Fruit fly (Drosophila melanogaster) whole organism, embryonic: ENCODE data around the gene CG14205.

ENCODE experiments used
- Ada2b ChIP-seq: fragments of 200-800 bp; sonication (Bioruptor generic); IDR thresholded peaks from 2 replicates; pipeline ENCODE4 v1.3.6; 2022; ENCODE audit warnings: missing biosample characterization, missing genetic modification characterization
- Asciz ChIP-seq: fragments of 200-800 bp; sonication (Bioruptor generic); optimal IDR thresholded peaks from 2 replicates; lab custom pipeline; 2017; ENCODE audit warnings: missing biosample characterization, mild to moderate bottlenecking, missing genetic modification characterization, missing genetic modification reagents
- Bdp1 ChIP-seq: fragments of 200-800 bp; sonication (Bioruptor generic); optimal IDR thresholded peaks from 3 replicates; lab custom pipeline; 2016; ENCODE audit warnings: missing biosample characterization, missing genetic modification characterization
- CG10209 ChIP-seq: fragments of 200-800 bp; sonication (Bioruptor generic); optimal IDR thresholded peaks from 3 replicates; lab custom pipeline; 2017; ENCODE audit warnings: missing biosample characterization, mild to moderate bottlenecking, missing genetic modification characterization, missing genetic modification reagents
- CG10431 ChIP-seq: fragments of 200-800 bp; sonication (Bioruptor generic); optimal IDR thresholded peaks from 3 replicates; lab custom pipeline; 2018; ENCODE audit warnings: missing biosample characterization, mild to moderate bottlenecking, missing genetic modification characterization
- CG10543 ChIP-seq: fragments of 200-800 bp; sonication (Bioruptor generic); optimal IDR thresholded peaks from 3 replicates; lab custom pipeline; 2017; ENCODE audit warnings: missing biosample characterization, mild to moderate bottlenecking, missing genetic modification characterization, moderate library complexity
- CG11247 ChIP-seq: fragments of 200-800 bp; sonication (Bioruptor generic); IDR thresholded peaks from 2 replicates; pipeline ENCODE4 v1.3.6; 2022; ENCODE audit warnings: missing biosample characterization, missing genetic modification characterization
- CG12769 ChIP-seq: fragments of 200-800 bp; sonication (Bioruptor generic); optimal IDR thresholded peaks from 2 replicates; lab custom pipeline; 2019; ENCODE audit warnings: missing biosample characterization, mild to moderate bottlenecking, missing genetic modification characterization, moderate library complexity
- CG13287 ChIP-seq: fragments of 200-800 bp; sonication (Bioruptor generic); IDR thresholded peaks from 2 replicates; pipeline ENCODE4 v1.3.6; 2022; ENCODE audit warnings: missing biosample characterization, missing genetic modification characterization; ENCODE audit not compliant: partially characterized antibody
- CG13296 ChIP-seq: fragments of 200-800 bp; sonication (Bioruptor generic); optimal IDR thresholded peaks from 3 replicates; lab custom pipeline; 2018; ENCODE audit warnings: missing biosample characterization, mild to moderate bottlenecking, missing genetic modification characterization
- CG1603 ChIP-seq: fragments of 200-800 bp; sonication (Bioruptor generic); optimal IDR thresholded peaks from 2 replicates; lab custom pipeline; 2019; ENCODE audit warnings: missing biosample characterization, mild to moderate bottlenecking, missing genetic modification characterization, moderate library complexity
- CG16813 ChIP-seq: fragments of 200-800 bp; sonication (Bioruptor generic); IDR thresholded peaks from 3 replicates; pipeline ENCODE4 v1.3.6; 2022; ENCODE audit warnings: missing biosample characterization, missing genetic modification characterization; ENCODE audit not compliant: partially characterized antibody
- CG3065 ChIP-seq: fragments of 200-800 bp; sonication (Bioruptor generic); optimal IDR thresholded peaks from 2 replicates; lab custom pipeline; 2016; ENCODE audit warnings: missing biosample characterization, missing genetic modification characterization
- CG33213 ChIP-seq: fragments of 200-800 bp; sonication (Bioruptor generic); optimal IDR thresholded peaks from 3 replicates; lab custom pipeline; 2016; ENCODE audit warnings: missing biosample characterization, missing genetic modification characterization
- CG34224 ChIP-seq: fragments of 200-800 bp; sonication (Bioruptor generic); IDR thresholded peaks from 3 replicates; pipeline ENCODE4 v1.3.6; 2022; ENCODE audit warnings: missing biosample characterization, missing genetic modification characterization; ENCODE audit not compliant: partially characterized antibody
- CG34422 ChIP-seq: fragments of 200-800 bp; sonication (Bioruptor generic); IDR thresholded peaks from 3 replicates; pipeline ENCODE4 v1.3.6; 2022; ENCODE audit warnings: missing biosample characterization, missing genetic modification characterization
- CG9797 ChIP-seq: fragments of 200-800 bp; sonication (Bioruptor generic); optimal IDR thresholded peaks from 3 replicates; lab custom pipeline; 2018; ENCODE audit warnings: missing biosample characterization, mild to moderate bottlenecking, missing genetic modification characterization
- Dip3 ChIP-seq: fragments of 200-800 bp; sonication (Bioruptor generic); optimal IDR thresholded peaks from 3 replicates; lab custom pipeline; 2016; ENCODE audit warnings: missing biosample characterization, missing genetic modification characterization
- E2f1 ChIP-seq: fragments of 200-800 bp; sonication (Bioruptor generic); IDR thresholded peaks from 2 replicates; pipeline ENCODE4 v1.3.6; 2022; ENCODE audit warnings: missing biosample characterization, missing genetic modification characterization
- E2f2 ChIP-seq: fragments of 200-800 bp; sonication (Bioruptor generic); IDR thresholded peaks from 2 replicates; pipeline ENCODE4 v1.3.6; 2022; ENCODE audit warnings: missing biosample characterization, missing genetic modification characterization
- Hmr ChIP-seq: fragments of 200-800 bp; sonication (Bioruptor generic); optimal IDR thresholded peaks from 3 replicates; lab custom pipeline; 2017; ENCODE audit warnings: mild to moderate bottlenecking, missing biosample characterization, missing genetic modification reagents, missing genetic modification characterization
- Med ChIP-seq: fragments of 200-800 bp; sonication (Bioruptor generic); peaks from one replicate; lab custom pipeline; 2016; ENCODE audit warnings: missing biosample characterization, missing genetic modification characterization, mild to moderate bottlenecking, inconsistent platforms, moderate library complexity
- Opbp ChIP-seq: fragments of 200-800 bp; sonication (Bioruptor generic); IDR thresholded peaks from 3 replicates; pipeline ENCODE4 v1.3.6; 2022; ENCODE audit warnings: missing biosample characterization, missing genetic modification characterization; ENCODE audit not compliant: partially characterized antibody
- Pdp1 ChIP-seq, 2 experiments: fragments of 200-800 bp; sonication (Bioruptor generic); optimal IDR thresholded peaks; 3 replicates each; lab custom pipeline; 2016; ENCODE audit warnings: missing biosample characterization in 2 of 2, missing genetic modification characterization in 2 of 2, mild to moderate bottlenecking in 1 of 2, moderate library complexity in 1 of 2
- Rfx ChIP-seq: fragments of 200-800 bp; sonication (Bioruptor generic); IDR thresholded peaks from 2 replicates; pipeline ENCODE4 v1.3.6; 2022; ENCODE audit warnings: missing biosample characterization, missing genetic modification characterization
- Sry-δ ChIP-seq: fragments of 200-800 bp; sonication (Bioruptor generic); optimal IDR thresholded peaks from 2 replicates; lab custom pipeline; 2016; ENCODE audit warnings: missing biosample characterization, missing genetic modification characterization
- br ChIP-seq: fragments of >200 bp; optimal IDR thresholded peaks from 2 replicates; lab custom pipeline; 2017
- cg ChIP-seq: fragments of 200-800 bp; sonication (Bioruptor generic); optimal IDR thresholded peaks from 3 replicates; lab custom pipeline; 2019; ENCODE audit warnings: missing biosample characterization, mild to moderate bottlenecking, missing genetic modification characterization, moderate library complexity
- chinmo ChIP-seq: fragments of 200-800 bp; sonication (Bioruptor generic); IDR thresholded peaks from 4 replicates; pipeline ENCODE4 v1.3.6; 2022; ENCODE audit warnings: missing biosample characterization, missing genetic modification characterization; ENCODE audit not compliant: partially characterized antibody
- crc ChIP-seq: fragments of 200-800 bp; sonication (Bioruptor generic); optimal IDR thresholded peaks from 2 replicates; lab custom pipeline; 2016; ENCODE audit warnings: missing biosample characterization, missing genetic modification characterization
- croc ChIP-seq: fragments of 200-800 bp; sonication (Bioruptor generic); conservative IDR thresholded peaks from 3 replicates; pipeline ENCODE4 v1.3.6; 2022; ENCODE audit warnings: missing biosample characterization, missing genetic modification characterization
- da ChIP-seq: fragments of 200-800 bp; sonication (Bioruptor generic); optimal IDR thresholded peaks from 2 replicates; lab custom pipeline; 2016; ENCODE audit warnings: missing biosample characterization, missing genetic modification characterization
- dimm ChIP-seq: fragments of 200-800 bp; sonication (Bioruptor generic); IDR thresholded peaks from 2 replicates; pipeline ENCODE4 v1.3.6; 2022; ENCODE audit warnings: missing biosample characterization, missing genetic modification characterization
- exex ChIP-seq: fragments of 200-800 bp; sonication (Bioruptor generic); optimal IDR thresholded peaks from 4 replicates; lab custom pipeline; 2018; ENCODE audit warnings: missing biosample characterization, mild to moderate bottlenecking, missing genetic modification characterization, moderate library complexity
- fd96Cb ChIP-seq: fragments of 200-800 bp; sonication (Bioruptor generic); optimal IDR thresholded peaks from 2 replicates; lab custom pipeline; 2018; ENCODE audit warnings: missing biosample characterization, mild to moderate bottlenecking, missing genetic modification characterization, moderate library complexity
- gfzf ChIP-seq: fragments of 200-800 bp; sonication (Bioruptor generic); optimal IDR thresholded peaks from 2 replicates; lab custom pipeline; 2016; ENCODE audit warnings: missing biosample characterization, mild to moderate bottlenecking, missing genetic modification characterization, moderate library complexity
- nmo ChIP-seq: fragments of 200-800 bp; sonication (Bioruptor generic); optimal IDR thresholded peaks from 2 replicates; lab custom pipeline; 2018; ENCODE audit warnings: missing biosample characterization, mild to moderate bottlenecking, missing genetic modification characterization, moderate library complexity
- nom ChIP-seq: fragments of 200-800 bp; sonication (Bioruptor generic); optimal IDR thresholded peaks from 2 replicates; lab custom pipeline; 2017; ENCODE audit warnings: missing biosample characterization, missing genetic modification characterization, mild to moderate bottlenecking, moderate library complexity, missing genetic modification reagents
- org-1 ChIP-seq: fragments of 200-800 bp; sonication (Bioruptor generic); optimal IDR thresholded peaks from 2 replicates; lab custom pipeline; 2017; ENCODE audit warnings: missing biosample characterization, missing genetic modification characterization
- pnt ChIP-seq: fragments of 200-800 bp; sonication (Bioruptor generic); optimal IDR thresholded peaks from 3 replicates; lab custom pipeline; 2016; ENCODE audit warnings: missing biosample characterization, missing genetic modification characterization
- ro ChIP-seq: fragments of 200-800 bp; sonication (Bioruptor generic); IDR thresholded peaks from 2 replicates; pipeline ENCODE4 v1.3.6; 2022; ENCODE audit warnings: missing biosample characterization, missing genetic modification characterization
- sd ChIP-seq: fragments of 200-800 bp; sonication (Bioruptor generic); optimal IDR thresholded peaks from 3 replicates; lab custom pipeline; 2018; ENCODE audit warnings: missing biosample characterization, mild to moderate bottlenecking, missing genetic modification characterization, moderate library complexity
- so ChIP-seq: fragments of 200-800 bp; sonication (Bioruptor generic); IDR thresholded peaks from 3 replicates; pipeline ENCODE4 v1.3.6; 2022; ENCODE audit warnings: missing biosample characterization, missing genetic modification characterization
- sr ChIP-seq: fragments of 200-800 bp; sonication (Bioruptor generic); IDR thresholded peaks from 3 replicates; pipeline ENCODE4 v1.3.6; 2022; ENCODE audit warnings: missing biosample characterization, missing genetic modification characterization
- tio ChIP-seq: fragments of 200-800 bp; sonication (Bioruptor generic); optimal IDR thresholded peaks from 2 replicates; lab custom pipeline; 2017; ENCODE audit warnings: missing biosample characterization, missing genetic modification characterization, inconsistent platforms
- vnd ChIP-seq: fragments of 200-800 bp; sonication (Bioruptor generic); IDR thresholded peaks from 3 replicates; pipeline ENCODE4 v1.3.6; 2022; ENCODE audit warnings: missing biosample characterization, missing genetic modification characterization; ENCODE audit not compliant: partially characterized antibody
- zen ChIP-seq: fragments of 200-800 bp; sonication (Bioruptor generic); optimal IDR thresholded peaks from 3 replicates; lab custom pipeline; 2018; ENCODE audit warnings: missing biosample characterization, mild to moderate bottlenecking, missing genetic modification characterization, moderate library complexity
- zen2 ChIP-seq: fragments of 200-800 bp; sonication (Bioruptor generic); IDR thresholded peaks from 3 replicates; pipeline ENCODE4 v1.3.6; 2022; ENCODE audit warnings: missing biosample characterization, missing genetic modification characterization; ENCODE audit not compliant: partially characterized antibody

The CG14205 gene

DNA sequence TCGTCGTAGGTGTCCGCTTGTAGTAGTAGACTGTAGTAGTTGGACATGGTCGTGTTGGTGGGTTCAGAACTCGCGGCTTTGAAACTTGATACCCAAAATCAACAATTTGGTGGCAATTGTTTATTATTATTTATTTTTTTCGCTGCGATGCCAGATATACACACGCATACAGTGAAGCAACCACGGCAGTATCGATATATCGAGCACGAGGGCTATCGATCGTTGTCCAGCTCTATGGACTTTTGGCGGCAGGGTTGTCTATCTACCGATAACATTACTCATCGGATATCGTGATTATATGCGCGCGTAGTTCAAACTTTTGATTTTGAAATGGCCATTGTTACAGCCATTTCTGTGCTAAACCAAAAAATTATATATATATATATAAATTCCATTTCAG, 9.2 kb downstream of the CG14205 start, which contains the start of gene CG14220 (continued):
- TF ChIP-seq fd96Cb (no peak), E2f2 (GFP tag; lab: Robert Waterston, UW) (peak; percentile 92), CG1603 (peak; percentile 69), cg (GFP tag; lab: Kevin White, UChicago) (peak; percentile 60), CG10431 (GFP tag; lab: Kevin White, UChicago) (no peak), CG16813 (GFP tag; lab: Robert Waterston, UW) (peak; percentile 93), crc (GFP tag; lab: Kevin White, UChicago) (no peak), CG13287 (GFP tag; lab: Robert Waterston, UW) (peak; percentile 93), dimm (GFP tag; lab: Robert Waterston, UW) (no peak), nom (GFP tag; lab: Kevin White, UChicago) (peak; percentile 15), Dip3 (GFP tag; lab: Kevin White, UChicago) (no peak), Hmr (GFP tag; lab: Kevin White, UChicago) (peak; percentile 53), CG33213 (GFP tag; lab: Kevin White, UChicago) (peak; percentile 64), da (no peak), Sry-δ (GFP tag; lab: Kevin White, UChicago) (peak; percentile 93), CG13296 (GFP tag; lab: Kevin White, UChicago) (peak; percentile 9), nmo (GFP tag; lab: Kevin White, UChicago) (peak; percentile 32), vnd (GFP tag; lab: Robert Waterston, UW) (peak; percentile 87), zen2 (peak; percentile 91), CG9797 (peak; percentile 39), br (lab: Kevin White, UChicago) (no peak)
- TF ChIP-seq, all 482 proteins: peak for 114

dm6 chrX:19602483-19602882, 10.1 kb downstream of the CG14205 start:
- TF ChIP-seq CG3065 (GFP tag; lab: Kevin White, UChicago), result no peak
- peak in 1 of 2 experiments; percentile 39 for TF ChIP-seq Pdp1 (GFP tag; optimal IDR thresholded peaks at IDR 0.05; lab: Kevin White, UChicago)
- TF ChIP-seq sd (tag; lab: Kevin White, UChicago), result peak; percentile 89
- TF ChIP-seq Sry-δ (GFP tag; lab: Kevin White, UChicago), result no peak
- TF ChIP-seq Bdp1 (GFP tag; lab: Kevin White, UChicago), result no peak
- no peak for TF ChIP-seq pnt
- TF ChIP-seq croc (GFP tag; lab: Robert Waterston, UW), result no peak
- 0 out of 3 replicates have a peak, but pooled peaks have one; percentile 25 for TF ChIP-seq Opbp (GFP tag; lab: Robert Waterston, UW)
- TF ChIP-seq CG34422, result no peak
- TF ChIP-seq CG12769 (tag; lab: Kevin White, UChicago), result peak; percentile 38
- TF ChIP-seq zen (tag; lab: Kevin White, UChicago), result no peak
- TF ChIP-seq CG13287 (GFP tag; lab: Robert Waterston, UW), result 0 out of 2 replicates have a peak, but pooled peaks have one; percentile 5
- peak; percentile 69 for TF ChIP-seq CG10543 (GFP tag; lab: Kevin White, UChicago)
- no peak for TF ChIP-seq E2f1 (GFP tag; lab: Robert Waterston, UW)
- TF ChIP-seq chinmo (GFP tag; lab: Robert Waterston, UW), result 0 out of 4 replicates have a peak, but pooled peaks have one; percentile 64
- no peak for TF ChIP-seq org-1 (GFP tag; lab: Kevin White, UChicago)
- peak; percentile 41; the same call in 1 of the 2 replicates for TF ChIP-seq Rfx (GFP tag; lab: Robert Waterston, UW)
- TF ChIP-seq CG34224 (GFP tag; lab: Robert Waterston, UW), result peak; percentile 21; the same call in 1 of the 3 replicates
- peak; percentile 87 for TF ChIP-seq sr (GFP tag; lab: Robert Waterston, UW)
- no peak for TF ChIP-seq exex
- TF ChIP-seq gfzf, result no peak
- TF ChIP-seq so, result no peak
- TF ChIP-seq Ada2b, result no peak
- no peak for TF ChIP-seq CG10209 (GFP tag; lab: Kevin White, UChicago)
- TF ChIP-seq tio (GFP tag; lab: Kevin White, UChicago), result no peak
- no peak for TF ChIP-seq ro (GFP tag; lab: Robert Waterston, UW)
- peak; percentile 40 for TF ChIP-seq Med
- no peak for TF ChIP-seq Asciz (GFP tag; lab: Kevin White, UChicago)
- TF ChIP-seq CG11247 (GFP tag; lab: Robert Waterston, UW), result no peak
